Fruit fly (Drosophila melanogaster): ENCODE data around the gene Rpn7.

Rpn7 gene

DNA sequence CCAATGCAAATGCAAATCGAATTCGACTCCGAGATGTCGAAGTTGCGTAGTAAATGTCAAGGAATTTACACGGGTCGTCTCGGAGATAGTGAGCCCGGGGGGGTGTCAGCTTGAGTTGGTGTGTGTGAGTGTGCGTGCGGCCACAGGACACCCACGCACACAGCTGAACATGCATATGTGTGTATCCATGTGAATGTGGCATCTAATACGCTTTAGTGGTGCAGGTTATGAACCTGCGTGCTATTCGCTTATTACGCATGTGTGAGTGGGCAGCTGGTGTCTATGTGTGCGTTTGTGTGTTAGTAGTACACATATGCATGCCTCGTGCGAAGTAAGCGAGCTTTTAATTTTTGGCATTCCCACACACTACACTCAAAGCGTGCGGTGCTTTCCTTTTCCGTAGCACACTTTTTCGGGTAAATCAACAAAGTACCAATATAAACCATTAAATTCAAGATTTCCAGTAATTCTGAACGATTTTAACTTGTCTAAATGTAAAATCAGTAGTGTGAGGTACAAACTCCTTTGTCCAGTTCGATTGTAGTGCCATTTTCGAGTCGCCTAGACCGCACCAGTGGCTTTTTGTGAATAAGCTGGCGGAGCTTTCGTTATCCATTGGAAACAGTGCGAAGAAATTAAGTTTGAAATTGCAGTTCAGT is 7.1 kb upstream of the Rpn7 start:
- TF ChIP-seq pad (GFP tag; optimal IDR thresholded peaks at IDR 0.05) (peak; percentile 9), CG33017 (tag; optimal IDR thresholded peaks at IDR 0.05) (peak; percentile 86), bab1 (GFP tag; optimal IDR thresholded peaks at IDR 0.05) (no peak), CG7101 (tag; optimal IDR thresholded peaks at IDR 0.05) (peak; percentile 81), CG12768 (GFP tag; optimal IDR thresholded peaks at IDR 0.05) (peak; percentile 84), CG7045 (GFP tag; optimal IDR thresholded peaks at IDR 0.05) (peak; percentile 77), cnc (optimal IDR thresholded peaks at IDR 0.05) (no peak), toe (GFP tag; optimal IDR thresholded peaks at IDR 0.05) (peak; percentile 56), Mnt (GFP tag; optimal IDR thresholded peaks at IDR 0.05) (peak; percentile 65), CG14711 (tag; optimal IDR thresholded peaks at IDR 0.05) (peak; percentile 63), Clk (GFP tag; optimal IDR thresholded peaks at IDR 0.05) (peak; percentile 66), Hr96 (GFP tag; optimal IDR thresholded peaks at IDR 0.05) (peak; percentile 78), CG11617 (GFP tag; optimal IDR thresholded peaks at IDR 0.05) (peak; percentile 0), CG1620 (GFP tag; optimal IDR thresholded peaks at IDR 0.05) (no peak), cic (GFP tag; optimal IDR thresholded peaks at IDR 0.05) (peak; percentile 55)

DNA sequence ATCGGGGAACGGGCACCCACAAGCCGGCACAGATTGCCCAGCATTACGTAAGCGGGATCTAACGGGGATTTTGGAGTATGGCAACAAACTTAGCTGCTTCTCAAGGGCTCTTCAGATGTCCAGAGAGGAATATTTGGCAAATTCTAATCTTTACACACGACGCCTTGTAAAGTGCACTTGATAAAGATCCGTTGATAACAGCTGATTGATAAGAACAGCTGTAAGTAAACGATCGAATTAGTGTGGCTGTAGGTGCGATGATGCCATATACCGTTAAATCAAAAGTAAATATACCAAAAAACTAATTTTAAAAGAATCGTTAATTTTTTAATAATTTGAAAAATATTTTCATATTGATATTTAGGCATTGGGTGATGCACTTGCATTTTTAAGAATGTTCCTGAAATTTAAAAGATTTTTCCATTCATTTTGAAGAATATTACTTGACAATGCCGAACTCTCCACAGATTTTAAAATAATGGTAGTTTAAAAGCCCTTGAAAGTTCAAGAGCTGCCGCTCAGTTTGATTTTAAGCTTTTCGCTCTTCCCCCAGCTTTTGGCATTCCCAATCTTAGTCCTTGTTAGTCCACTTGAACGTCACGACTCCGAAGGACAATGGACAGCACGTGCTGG is 6.2 kb upstream of the Rpn7 start, which contains the start of the genes CG5377 and Nrx-1:
Gene CG5377 (minus strand): TSS at position 219 of the 633 bp plus-strand sequence.
Gene Nrx-1 (plus strand): TSS at position 574 of the 633 bp plus-strand sequence.
- TF ChIP-seq bab1 (GFP tag; optimal IDR thresholded peaks at IDR 0.05) = peak; percentile 60
- TF ChIP-seq Hr96 (GFP tag; optimal IDR thresholded peaks at IDR 0.05) = no peak
- no peak for TF ChIP-seq Mnt (GFP tag; optimal IDR thresholded peaks at IDR 0.05)
- no peak for TF ChIP-seq CG7101 (tag; optimal IDR thresholded peaks at IDR 0.05)
- TF ChIP-seq ovo (GFP tag; optimal IDR thresholded peaks at IDR 0.05) = peak; percentile 79
- TF ChIP-seq kay (GFP tag; ENCODE audit: borderline replicate concordance) = peak; percentile 74
- TF ChIP-seq cic (GFP tag; optimal IDR thresholded peaks at IDR 0.05) = peak; percentile 19

DNA sequence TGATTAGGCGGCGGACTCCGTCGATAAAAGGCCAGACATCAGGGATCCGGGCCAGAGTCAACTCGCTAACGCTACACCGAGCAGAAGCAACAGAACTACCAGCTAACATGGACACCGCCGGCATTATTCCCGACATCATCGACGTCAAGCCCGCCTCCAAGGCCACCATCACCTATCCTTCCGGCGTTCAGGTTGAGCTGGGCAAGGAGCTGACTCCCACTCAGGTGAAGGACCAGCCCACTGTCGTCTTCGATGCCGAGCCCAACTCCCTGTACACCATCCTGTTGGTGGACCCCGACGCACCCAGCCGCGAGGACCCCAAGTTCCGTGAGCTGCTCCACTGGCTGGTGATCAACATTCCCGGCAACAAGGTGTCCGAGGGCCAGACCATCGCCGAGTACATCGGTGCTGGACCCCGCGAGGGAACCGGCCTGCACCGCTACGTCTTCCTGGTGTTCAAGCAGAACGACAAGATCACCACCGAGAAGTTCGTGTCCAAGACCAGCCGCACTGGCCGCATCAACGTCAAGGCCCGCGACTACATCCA is 4.2 kb upstream of the Rpn7 start, which contains the start of gene Pebp1:
Gene Pebp1 (plus strand): TSS at position 51 of the 547 bp plus-strand sequence.
- TF ChIP-seq Hr96 (GFP tag; optimal IDR thresholded peaks at IDR 0.05) (no peak), Clk (GFP tag; optimal IDR thresholded peaks at IDR 0.05) (no peak), pad (GFP tag; optimal IDR thresholded peaks at IDR 0.05) (no peak)

DNA sequence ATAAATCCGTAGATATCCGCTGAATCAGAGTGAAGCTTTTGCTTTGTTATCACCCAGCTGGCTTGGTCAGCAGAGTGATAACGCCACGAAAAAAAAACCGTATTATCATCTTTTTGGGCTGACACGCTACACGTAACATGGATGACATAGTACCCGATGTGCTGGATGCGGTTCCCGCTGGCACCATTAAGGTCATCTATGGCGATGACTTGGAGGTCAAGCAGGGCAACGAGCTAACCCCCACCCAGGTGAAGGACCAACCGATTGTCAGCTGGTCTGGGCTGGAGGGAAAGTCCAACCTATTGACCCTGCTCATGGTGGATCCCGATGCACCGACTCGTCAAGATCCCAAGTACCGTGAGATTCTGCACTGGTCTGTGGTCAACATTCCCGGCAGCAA is 3.3 kb upstream of the Rpn7 start:
- TF ChIP-seq cnc (optimal IDR thresholded peaks at IDR 0.05) (no peak), CG11617 (GFP tag; optimal IDR thresholded peaks at IDR 0.05) (no peak), CG14711 (tag; optimal IDR thresholded peaks at IDR 0.05) (no peak), tj (GFP tag; optimal IDR thresholded peaks at IDR 0.05) (peak; percentile 37)

DNA sequence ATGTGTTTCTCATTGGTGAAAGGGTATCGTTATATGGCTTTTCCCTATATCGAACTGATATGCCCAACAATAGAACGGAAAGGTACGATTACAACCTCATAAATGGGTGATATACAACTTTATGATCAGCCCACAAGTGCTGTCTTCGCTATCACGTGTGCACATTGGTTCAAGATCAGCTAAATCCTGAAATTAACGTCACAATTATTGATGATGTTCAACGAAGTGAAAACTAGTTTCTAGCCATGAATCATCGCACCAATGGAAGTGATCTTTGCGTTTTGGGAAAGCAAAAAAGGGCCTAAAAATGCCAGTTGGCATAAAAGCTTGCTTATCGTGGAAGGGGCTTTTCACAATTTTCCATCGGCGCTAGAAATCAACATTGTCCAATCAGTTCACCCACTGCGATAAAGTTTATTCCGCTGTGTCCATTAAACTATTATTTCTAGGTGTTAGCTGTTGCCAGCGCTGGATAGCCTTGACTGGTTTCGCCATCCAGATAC is 2.8 kb upstream of the Rpn7 start, which contains the start of gene CG7054:
Gene CG7054 (plus strand): TSS at position 375 of the 503 bp plus-strand sequence.
- peak; percentile 72 for TF ChIP-seq CG7045 (GFP tag; optimal IDR thresholded peaks at IDR 0.05)
- peak; percentile 61 for TF ChIP-seq CG12768 (GFP tag; optimal IDR thresholded peaks at IDR 0.05)
- TF ChIP-seq CG33017 (tag; optimal IDR thresholded peaks at IDR 0.05) = peak; percentile 65
- TF ChIP-seq Clk (GFP tag; optimal IDR thresholded peaks at IDR 0.05) = no peak
- peak; percentile 98 for TF ChIP-seq kay (GFP tag; ENCODE audit: borderline replicate concordance)
- TF ChIP-seq Mnt (GFP tag; optimal IDR thresholded peaks at IDR 0.05) = peak; percentile 54
- TF ChIP-seq ovo (GFP tag; optimal IDR thresholded peaks at IDR 0.05) = peak; percentile 9
- peak; percentile 49 for TF ChIP-seq pad (GFP tag; optimal IDR thresholded peaks at IDR 0.05)
- TF ChIP-seq Hr96 (GFP tag; optimal IDR thresholded peaks at IDR 0.05) = peak; percentile 46
- TF ChIP-seq CG5204 (GFP tag; optimal IDR thresholded peaks at IDR 0.05) = no peak
- TF ChIP-seq Crg-1 (GFP tag; optimal IDR thresholded peaks at IDR 0.05) = no peak
- TF ChIP-seq CG7101 (tag; optimal IDR thresholded peaks at IDR 0.05) = peak; percentile 71
- TF ChIP-seq tj (GFP tag; optimal IDR thresholded peaks at IDR 0.05) = peak; percentile 65
- no peak for TF ChIP-seq cnc (optimal IDR thresholded peaks at IDR 0.05)
- peak; percentile 42 for TF ChIP-seq CG14711 (tag; optimal IDR thresholded peaks at IDR 0.05)
- peak; percentile 68 for TF ChIP-seq CG11617 (GFP tag; optimal IDR thresholded peaks at IDR 0.05)
- peak; percentile 10 for TF ChIP-seq CG1620 (GFP tag; optimal IDR thresholded peaks at IDR 0.05)
- TF ChIP-seq toe (GFP tag; optimal IDR thresholded peaks at IDR 0.05) = no peak
- peak; percentile 15 for TF ChIP-seq bab1 (GFP tag; optimal IDR thresholded peaks at IDR 0.05)
- peak; percentile 78 for TF ChIP-seq cic (GFP tag; optimal IDR thresholded peaks at IDR 0.05)

DNA sequence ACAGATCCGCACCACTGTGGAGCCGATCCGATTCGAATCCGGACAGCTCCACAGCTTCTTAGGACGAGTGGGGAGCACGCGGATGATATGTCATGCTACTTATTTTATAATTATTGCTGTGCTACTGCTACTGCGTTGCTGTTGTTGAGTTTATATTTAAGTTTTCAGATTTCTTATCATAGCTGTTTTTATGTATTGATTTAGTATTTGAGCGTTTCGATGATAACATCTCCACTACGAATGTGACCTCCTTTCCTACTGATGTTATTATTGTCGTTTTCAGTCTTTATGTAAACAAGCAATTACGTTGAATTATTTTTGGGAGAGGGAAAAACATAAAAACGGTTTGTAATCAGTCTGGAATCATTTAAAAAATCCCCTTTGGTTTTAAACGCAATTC is 5.8 kb downstream of the Rpn7 start:
- TF ChIP-seq CG14711 (tag; optimal IDR thresholded peaks at IDR 0.05) (no peak), toe (GFP tag; optimal IDR thresholded peaks at IDR 0.05) (no peak), CG12768 (GFP tag; optimal IDR thresholded peaks at IDR 0.05) (no peak), CG5204 (GFP tag; optimal IDR thresholded peaks at IDR 0.05) (no peak), CG33017 (tag; optimal IDR thresholded peaks at IDR 0.05) (no peak), ovo (GFP tag; optimal IDR thresholded peaks at IDR 0.05) (no peak), pad (GFP tag; optimal IDR thresholded peaks at IDR 0.05) (no peak), Hr96 (GFP tag; optimal IDR thresholded peaks at IDR 0.05) (no peak), Mnt (GFP tag; optimal IDR thresholded peaks at IDR 0.05) (no peak), CG1620 (GFP tag; optimal IDR thresholded peaks at IDR 0.05) (no peak), kay (GFP tag; ENCODE audit: borderline replicate concordance) (no peak), cnc (optimal IDR thresholded peaks at IDR 0.05) (no peak), cic (GFP tag; optimal IDR thresholded peaks at IDR 0.05) (no peak)

All from whole organism, adult.